Worm (Caenorhabditis elegans) whole organism, early embryonic: ENCODE measurements around the gene ZC15.1.

Experiments used
- F13C5.2 ChIP-seq: sonication (generic microtip); optimal IDR thresholded peaks from 2 replicates; lab custom pipeline; 2017; ENCODE audit warnings: mild to moderate bottlenecking, missing genetic modification characterization, inconsistent platforms, missing compliant biosample characterization
- hnd-1 ChIP-seq: sonication (generic microtip); optimal IDR thresholded peaks from 2 replicates; lab custom pipeline; 2016; ENCODE audit warnings: missing genetic modification characterization, missing compliant biosample characterization

DNA sequence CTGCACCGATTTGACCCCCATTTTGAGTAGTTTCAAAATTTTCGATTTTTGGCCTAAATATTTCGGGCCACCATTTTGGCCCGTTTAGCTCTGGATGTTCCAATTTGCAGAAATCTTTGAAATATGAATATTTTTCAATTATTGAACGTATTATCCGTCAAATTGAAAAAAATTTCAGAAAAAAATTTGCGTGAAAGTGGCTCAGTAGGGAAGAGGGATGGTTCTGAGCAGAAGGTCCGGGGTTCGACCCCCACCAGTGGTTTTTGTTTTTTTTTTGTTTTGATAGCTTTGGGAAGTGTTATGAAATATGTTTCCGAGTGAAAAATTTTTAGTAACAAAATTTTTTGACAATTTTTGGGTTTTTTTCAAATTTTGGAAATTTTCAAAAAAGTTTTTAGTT is 26.6 kb upstream of the ZC15.1 start:
- TF ChIP-seq hnd-1 (tag; lab: Kevin White, UChicago) (no peak), F13C5.2 (tag; lab: Kevin White, UChicago) (no peak)
